Worm (Caenorhabditis elegans): ENCODE measurements around the gene fbxa-35.

DNA sequence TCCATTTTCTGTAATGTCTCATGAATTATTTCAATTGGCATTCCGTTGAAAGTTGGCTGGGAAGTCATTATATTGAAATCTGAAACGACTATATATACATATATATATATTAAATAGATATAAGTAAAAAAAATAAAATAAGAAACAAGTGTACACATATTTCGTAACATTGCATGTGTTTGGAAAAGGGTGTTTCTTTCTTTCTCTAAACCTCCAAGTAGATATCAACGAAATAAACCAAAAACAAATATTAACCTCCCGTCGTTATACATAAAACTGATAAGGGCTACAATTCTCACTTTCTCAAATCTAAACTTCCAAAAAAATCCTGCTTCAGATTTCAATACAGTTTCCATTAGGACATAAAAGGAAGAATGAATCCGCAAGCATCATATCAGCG is 12.7 kb downstream of the fbxa-35 start, which contains the start of gene fbxa-79:
- no peak for TF ChIP-seq tab-1 (GFP tag; IDR thresholded peaks at IDR 0.05)
- no peak for TF ChIP-seq flt-1 (GFP tag; IDR thresholded peaks at IDR 0.05)
- no peak for TF ChIP-seq cog-1 (tag; optimal IDR thresholded peaks at IDR 0.05)

Measured in whole organism, midembryonic.